Worm (Caenorhabditis elegans): ENCODE results near the gene inx-7.

DNA sequence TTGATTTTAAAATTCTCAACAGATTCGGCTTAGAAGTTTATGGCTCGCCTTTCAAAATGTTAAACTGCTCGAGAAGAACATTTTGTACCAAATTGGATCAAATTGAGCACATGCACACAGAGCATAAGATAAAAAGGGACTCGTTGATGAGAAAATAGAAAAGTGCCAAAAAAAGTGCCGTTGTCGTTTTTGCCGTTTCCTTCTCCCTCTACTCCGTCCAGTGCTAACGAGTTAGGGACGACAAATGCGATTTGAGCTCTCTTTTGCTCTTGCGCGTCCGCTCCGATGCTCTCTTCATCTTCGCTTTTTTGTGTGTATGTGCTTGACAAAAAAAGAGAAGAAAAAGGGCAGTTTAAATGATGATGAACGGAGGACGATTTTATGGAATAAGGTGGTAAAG lies 31.3 kb downstream of the inx-7 start:
- TF ChIP-seq ama-1 (optimal IDR thresholded peaks at IDR 0.05) (no peak), hmg-4 (GFP tag; optimal IDR thresholded peaks at IDR 0.05) (no peak), aly-1 (tag; optimal IDR thresholded peaks at IDR 0.05) (no peak)
